Fruit fly (Drosophila melanogaster): ENCODE measurements around the gene CG5026.

The CG5026 gene

dm6 chr3L:8985848-8986320 is 17.6 kb downstream of the CG5026 start, which contains the start of gene Galk (continued):
- TF ChIP-seq CG3726 (GFP tag; IDR thresholded peaks at IDR 0.05) (no peak), CG15601 (tag; optimal IDR thresholded peaks at IDR 0.05) (peak; percentile 82), CG12942 (GFP tag; optimal IDR thresholded peaks at IDR 0.05) (peak; percentile 11), CG3407 (GFP tag; optimal IDR thresholded peaks at IDR 0.05) (peak; percentile 62), CG9727 (GFP tag; optimal IDR thresholded peaks at IDR 0.05) (peak; percentile 22), run (tag; optimal IDR thresholded peaks at IDR 0.05) (peak; percentile 60), CG11504 (tag; optimal IDR thresholded peaks at IDR 0.05) (peak; percentile 36), CG12391 (tag; optimal IDR thresholded peaks at IDR 0.05) (peak; percentile 42), ttk (GFP tag; IDR thresholded peaks at IDR 0.05) (peak; percentile 36; the same call in 1 of the 2 replicates), HmgZ (tag; optimal IDR thresholded peaks at IDR 0.05) (peak; percentile 77), CG17568 (GFP tag; optimal IDR thresholded peaks at IDR 0.05) (peak; percentile 67), CG9932 (GFP tag; IDR thresholded peaks at IDR 0.05) (peak; percentile 87), GATAe (GFP tag; conservative IDR thresholded peaks at IDR 0.05) (peak; percentile 91), grau (tag; optimal IDR thresholded peaks at IDR 0.05) (peak; percentile 97), CG17612 (GFP tag; IDR thresholded peaks at IDR 0.05) (peak; percentile 33), Hey (tag; optimal IDR thresholded peaks at IDR 0.05) (peak; percentile 11), Gug (GFP tag; IDR thresholded peaks at IDR 0.05) (peak; percentile 84; the same call in 3 of the 4 replicates), eve (GFP tag; optimal IDR thresholded peaks at IDR 0.05) (no peak), Ssrp (tag; optimal IDR thresholded peaks at IDR 0.05) (no peak), Lim3 (GFP tag; IDR thresholded peaks at IDR 0.05) (no peak), Fer1 (GFP tag; optimal IDR thresholded peaks at IDR 0.05) (peak; percentile 72), D19B (GFP tag; optimal IDR thresholded peaks at IDR 0.05) (no peak), CG31365 (tag; optimal IDR thresholded peaks at IDR 0.05) (peak; percentile 26), pros (GFP tag; optimal IDR thresholded peaks at IDR 0.05) (no peak), schlank (tag; optimal IDR thresholded peaks at IDR 0.05) (peak; percentile 25), CG4328 (GFP tag; optimal IDR thresholded peaks at IDR 0.05) (peak; percentile 58), sqz (GFP tag; optimal IDR thresholded peaks at IDR 0.05) (no peak), sna (GFP tag; IDR thresholded peaks at IDR 0.05; ENCODE audit: partially characterized antibody) (no peak), Asciz (GFP tag; optimal IDR thresholded peaks at IDR 0.05) (peak; percentile 74), CG9817 (tag; optimal IDR thresholded peaks at IDR 0.05) (peak; percentile 52), slbo (GFP tag; IDR thresholded peaks at IDR 0.05) (peak; percentile 90), CG32767 (GFP tag; IDR thresholded peaks at IDR 0.05) (no peak), chm (GFP tag; IDR thresholded peaks at IDR 0.05) (0 out of 2 replicates have a peak, but pooled peaks have one; percentile 60), NfI (GFP tag; optimal IDR thresholded peaks at IDR 0.05) (peak; percentile 56), chinmo (GFP tag; IDR thresholded peaks at IDR 0.05; ENCODE audit: partially characterized antibody) (no peak), bbx (GFP tag; IDR thresholded peaks at IDR 0.05; ENCODE audit: partially characterized antibody) (no peak), sim (GFP tag; IDR thresholded peaks at IDR 0.05) (0 out of 2 replicates have a peak, but pooled peaks have one; percentile 8), danr (GFP tag; IDR thresholded peaks at IDR 0.05) (peak; percentile 28; the same call in 1 of the 2 replicates), Fer3 (tag; optimal IDR thresholded peaks at IDR 0.05) (peak; percentile 67), Drgx (GFP tag; IDR thresholded peaks at IDR 0.05) (no peak), Ptx1 (GFP tag; IDR thresholded peaks at IDR 0.05) (peak; percentile 65), exex (tag; optimal IDR thresholded peaks at IDR 0.05) (peak; percentile 81), az2 (GFP tag; optimal IDR thresholded peaks at IDR 0.05) (peak; percentile 64), mld (GFP tag; IDR thresholded peaks at IDR 0.05; ENCODE audit: partially characterized antibody) (no peak), sens (GFP tag) (peak; percentile 65), al (GFP tag; IDR thresholded peaks at IDR 0.05) (peak; percentile 70), CG2199 (GFP tag; IDR thresholded peaks at IDR 0.05) (peak; percentile 34; the same call in 1 of the 3 replicates)
